Worm (Caenorhabditis elegans) whole organism, mixed stage, embryonic: Measurements from ENCODE around the gene clec-199.

Experiments
- M03D4.4 ChIP-seq: sonication (generic microtip); optimal IDR thresholded peaks from 2 replicates; lab custom pipeline; 2017; ENCODE audit warnings: mild to moderate bottlenecking, missing genetic modification characterization, missing compliant biosample characterization
- bed-3 ChIP-seq: fragments of 200-800 bp; sonication (Bioruptor generic); optimal IDR thresholded peaks from 3 replicates; lab custom pipeline; 2018; ENCODE audit warnings: mild to moderate bottlenecking, missing genetic modification characterization, moderate library complexity, missing compliant biosample characterization
- blmp-1 ChIP-seq: fragments of 150-350 bp; optimal IDR thresholded peaks from 2 replicates; lab custom pipeline; 2014; ENCODE audit warnings: missing biosample characterization, missing genetic modification characterization
- ceh-39 ChIP-seq: fragments of 150-350 bp; optimal IDR thresholded peaks from 2 replicates; lab custom pipeline; 2014; ENCODE audit warnings: missing biosample characterization, missing genetic modification characterization
- ceh-43 ChIP-seq: fragments of 200-800 bp; sonication (Bioruptor generic); optimal IDR thresholded peaks from 2 replicates; lab custom pipeline; 2018; ENCODE audit warnings: mild to moderate bottlenecking, missing genetic modification characterization, moderate library complexity, missing compliant biosample characterization
- ceh-83 ChIP-seq: fragments of 200-800 bp; sonication (Bioruptor generic); optimal IDR thresholded peaks from 2 replicates; lab custom pipeline; 2018; ENCODE audit warnings: mild to moderate bottlenecking, missing genetic modification characterization, missing compliant biosample characterization
- ces-1 ChIP-seq: fragments of 150-350 bp; optimal IDR thresholded peaks from 2 replicates; lab custom pipeline; 2014; ENCODE audit warnings: missing biosample characterization, missing genetic modification reagents, missing genetic modification characterization
- cnd-1 ChIP-seq: fragments of 200-800 bp; sonication (Bioruptor generic); optimal IDR thresholded peaks from 2 replicates; lab custom pipeline; 2018; ENCODE audit warnings: mild to moderate bottlenecking, missing genetic modification characterization, missing compliant biosample characterization
- drap-1 ChIP-seq: fragments of 200-800 bp; sonication (Bioruptor generic); optimal IDR thresholded peaks from 3 replicates; lab custom pipeline; 2018; ENCODE audit warnings: mild to moderate bottlenecking, missing genetic modification characterization, missing compliant biosample characterization
- elt-1 ChIP-seq: sonication (generic microtip); optimal IDR thresholded peaks from 2 replicates; lab custom pipeline; 2017; ENCODE audit warnings: missing genetic modification characterization, mild to moderate bottlenecking, missing compliant biosample characterization, antibody characterized with exemption, moderate library complexity, borderline replicate concordance; ENCODE audit not compliant: insufficient read depth
- elt-3 ChIP-seq: fragments of 150-350 bp; optimal IDR thresholded peaks from 2 replicates; lab custom pipeline; 2014; ENCODE audit warnings: missing biosample characterization, missing genetic modification characterization
- ham-2 ChIP-seq: fragments of 200-800 bp; sonication (Bioruptor generic); optimal IDR thresholded peaks from 2 replicates; lab custom pipeline; 2018; ENCODE audit warnings: mild to moderate bottlenecking, missing genetic modification characterization, missing compliant biosample characterization
- hlh-1 ChIP-seq: fragments of 150-350 bp; optimal IDR thresholded peaks from 2 replicates; lab custom pipeline; 2014; ENCODE audit warnings: missing biosample characterization, missing genetic modification reagents, missing genetic modification characterization
- lin-13 ChIP-seq: fragments of 150-350 bp; optimal IDR thresholded peaks from 2 replicates; lab custom pipeline; 2014; ENCODE audit warnings: missing biosample characterization, missing genetic modification characterization
- lin-32 ChIP-seq: fragments of 200-800 bp; sonication (Bioruptor generic); optimal IDR thresholded peaks from 2 replicates; lab custom pipeline; 2018; ENCODE audit warnings: mild to moderate bottlenecking, missing genetic modification characterization, missing compliant biosample characterization
- lsy-2 ChIP-seq: fragments of 150-350 bp; optimal IDR thresholded peaks from 2 replicates; lab custom pipeline; 2014; ENCODE audit warnings: missing biosample characterization, missing genetic modification characterization
- mep-1 ChIP-seq: fragments of 150-350 bp; optimal IDR thresholded peaks from 2 replicates; lab custom pipeline; 2017; ENCODE audit warnings: missing biosample characterization, missing genetic modification reagents, missing genetic modification characterization, inconsistent platforms
- mls-2 ChIP-seq: sonication (generic microtip); optimal IDR thresholded peaks from 2 replicates; lab custom pipeline; 2016; ENCODE audit warnings: mild to moderate bottlenecking, missing genetic modification characterization, moderate library complexity, missing compliant biosample characterization
- nhr-12 ChIP-seq: fragments of 150-350 bp; optimal IDR thresholded peaks from 2 replicates; lab custom pipeline; 2014; ENCODE audit warnings: missing biosample characterization, missing genetic modification characterization
- nhr-2 ChIP-seq: fragments of 150-350 bp; optimal IDR thresholded peaks from 2 replicates; lab custom pipeline; 2014; ENCODE audit warnings: missing biosample characterization, missing genetic modification characterization
- nhr-237 ChIP-seq: fragments of 150-350 bp; optimal IDR thresholded peaks from 2 replicates; lab custom pipeline; 2014; ENCODE audit warnings: missing biosample characterization, missing genetic modification characterization
- nhr-28 ChIP-seq: fragments of 150-350 bp; optimal IDR thresholded peaks from 2 replicates; lab custom pipeline; 2014; ENCODE audit warnings: missing biosample characterization, missing genetic modification characterization
- pha-4 ChIP-seq: fragments of 150-350 bp; optimal IDR thresholded peaks from 2 replicates; lab custom pipeline; 2018; ENCODE audit warnings: missing biosample characterization, missing genetic modification reagents, missing genetic modification characterization
- sem-2 ChIP-seq: fragments of 200-800 bp; sonication (Bioruptor generic); optimal IDR thresholded peaks from 2 replicates; lab custom pipeline; 2018; ENCODE audit warnings: mild to moderate bottlenecking, missing genetic modification characterization, missing compliant biosample characterization
- snpc-4 ChIP-seq: fragments of 150-350 bp; optimal IDR thresholded peaks from 2 replicates; lab custom pipeline; 2014; ENCODE audit warnings: missing biosample characterization, missing genetic modification characterization
- sptf-1 ChIP-seq: sonication (generic microtip); optimal IDR thresholded peaks from 2 replicates; lab custom pipeline; 2017; ENCODE audit warnings: mild to moderate bottlenecking, missing genetic modification characterization, moderate library complexity, missing compliant biosample characterization
- tbx-8 ChIP-seq: fragments of 200-800 bp; sonication (Bioruptor generic); optimal IDR thresholded peaks from 2 replicates; lab custom pipeline; 2018; ENCODE audit warnings: mild to moderate bottlenecking, missing genetic modification characterization, moderate library complexity, missing compliant biosample characterization
- unc-120 ChIP-seq: sonication (generic microtip); optimal IDR thresholded peaks from 2 replicates; lab custom pipeline; 2017; ENCODE audit warnings: missing genetic modification characterization, missing compliant biosample characterization; ENCODE audit not compliant: poor library complexity, severe bottlenecking
- unc-39 ChIP-seq: fragments of 150-350 bp; optimal IDR thresholded peaks from 2 replicates; lab custom pipeline; 2014; ENCODE audit warnings: missing biosample characterization, missing genetic modification characterization
- unc-62 ChIP-seq: fragments of 150-350 bp; optimal IDR thresholded peaks from 2 replicates; lab custom pipeline; 2014; ENCODE audit warnings: missing biosample characterization, missing genetic modification reagents, missing genetic modification characterization
- zip-8 ChIP-seq: fragments of 150-350 bp; optimal IDR thresholded peaks from 2 replicates; lab custom pipeline; 2014; ENCODE audit warnings: missing biosample characterization, missing genetic modification characterization
- ztf-11 ChIP-seq: fragments of 150-350 bp; optimal IDR thresholded peaks from 2 replicates; lab custom pipeline; 2014; ENCODE audit warnings: missing biosample characterization, missing genetic modification characterization

Gene clec-199

DNA sequence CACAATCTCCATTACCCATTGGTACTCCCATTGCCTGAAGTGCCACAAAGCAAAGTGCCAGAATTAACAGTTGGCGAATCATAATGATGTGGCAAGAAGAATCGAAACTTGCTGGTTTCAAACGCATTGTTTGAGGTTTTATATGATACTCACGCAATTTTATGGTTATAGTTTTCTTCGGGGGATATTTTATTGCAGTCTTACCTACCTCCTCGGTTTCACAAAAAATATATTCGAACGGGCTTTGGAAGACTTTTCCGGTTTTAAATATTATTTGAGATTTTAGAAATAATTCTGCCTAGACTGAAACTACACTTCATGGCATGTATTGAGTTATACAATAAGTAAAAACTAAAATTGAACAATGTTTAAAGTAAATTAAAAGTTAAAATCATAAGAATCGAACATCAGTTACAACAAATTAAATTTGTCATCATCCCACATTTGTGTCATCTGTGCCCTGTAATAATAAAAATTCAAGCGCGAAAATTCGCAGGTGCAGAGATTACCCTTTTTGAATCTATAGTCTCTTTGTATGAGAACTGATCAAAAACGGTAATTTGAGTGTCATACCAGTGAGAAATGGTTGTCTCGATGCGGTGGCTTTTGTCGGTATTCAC, 5.0 kb upstream of the clec-199 start, which contains the start of the genes clec-197 and clec-198:
TSS of gene clec-197 (minus strand) at position 101 of the 620 bp plus-strand sequence.
TSS of gene clec-198 (plus strand) at position 570 of the 620 bp plus-strand sequence.
- TF ChIP-seq nhr-28 (tag; lab: Kevin White, UChicago) (no peak), ham-2 (GFP tag; lab: Kevin White, UChicago) (no peak), nhr-12 (tag; lab: Kevin White, UChicago) (no peak), ceh-43 (GFP tag; lab: Kevin White, UChicago) (no peak), unc-120 (no peak)
- TF ChIP-seq, all 35 proteins: peak for 0

DNA sequence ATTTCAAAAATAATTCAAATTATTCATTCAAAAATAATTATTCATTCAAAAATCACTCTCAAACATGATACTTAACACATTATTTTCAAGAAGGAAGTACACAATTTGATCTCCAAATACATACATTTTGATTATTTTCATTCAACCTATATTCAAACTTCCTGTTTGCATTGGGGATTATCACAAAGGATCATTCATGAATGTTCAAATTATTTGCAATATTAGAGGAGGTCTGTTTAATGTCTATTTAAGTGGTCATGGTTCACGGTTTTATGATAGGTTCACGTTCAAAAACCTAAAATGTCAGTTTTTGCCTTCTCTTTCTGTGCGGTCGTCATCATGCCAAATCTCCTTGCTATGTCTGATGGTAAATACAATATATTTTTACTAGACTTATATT, 9.5 kb downstream of the clec-199 start, which contains the start of gene clec-202:
TSS of gene clec-202 (plus strand) at position 301 of the 400 bp plus-strand sequence.
- no peak for TF ChIP-seq drap-1
- TF ChIP-seq unc-120, result no peak
- no peak for TF ChIP-seq nhr-28 (tag; lab: Kevin White, UChicago)
- no peak for TF ChIP-seq bed-3 (GFP tag; lab: Kevin White, UChicago)
- no peak for TF ChIP-seq mls-2 (tag; lab: Kevin White, UChicago)
- no peak for TF ChIP-seq ceh-43 (GFP tag; lab: Kevin White, UChicago)
- no peak for TF ChIP-seq nhr-12 (tag; lab: Kevin White, UChicago)
- TF ChIP-seq M03D4.4 (tag; lab: Kevin White, UChicago), result no peak
- TF ChIP-seq sem-2, result no peak
- no peak for TF ChIP-seq hlh-1

DNA sequence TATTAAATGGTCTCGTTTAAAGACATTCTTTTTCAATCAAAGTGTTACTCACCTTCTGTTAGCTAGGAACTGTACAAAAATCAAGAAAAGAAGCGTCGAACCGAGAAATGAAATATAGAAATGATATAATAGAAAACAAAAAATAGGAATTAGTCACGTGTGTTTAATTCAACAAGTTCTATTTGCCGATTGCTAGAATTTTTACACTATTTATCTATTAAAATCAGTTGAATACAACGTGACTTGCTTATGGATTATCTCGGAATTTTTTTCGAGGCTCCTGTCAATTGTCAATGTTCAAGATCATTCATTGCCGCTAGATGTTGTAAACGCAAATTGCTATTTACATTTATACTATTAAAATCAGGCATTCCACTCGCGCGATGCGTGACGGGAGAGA, 15.6 kb downstream of the clec-199 start, which contains the start of gene zipt-17:
TSS of gene zipt-17 (minus strand) at position 101 of the 400 bp plus-strand sequence.
- TF ChIP-seq lsy-2 (tag; lab: Kevin White, UChicago), result no peak
- TF ChIP-seq elt-3, result no peak
- TF ChIP-seq pha-4 (tag; lab: Kevin White, UChicago), result no peak
- no peak for TF ChIP-seq nhr-2 (tag; lab: Kevin White, UChicago)
- TF ChIP-seq lin-32 (GFP tag; lab: Kevin White, UChicago), result no peak
- no peak for TF ChIP-seq tbx-8 (GFP tag; lab: Kevin White, UChicago)
- no peak for TF ChIP-seq nhr-12 (tag; lab: Kevin White, UChicago)
- TF ChIP-seq unc-120, result no peak
- no peak for TF ChIP-seq blmp-1 (tag; lab: Kevin White, UChicago)
- no peak for TF ChIP-seq snpc-4 (tag; lab: Kevin White, UChicago)
- TF ChIP-seq unc-39, result no peak

DNA sequence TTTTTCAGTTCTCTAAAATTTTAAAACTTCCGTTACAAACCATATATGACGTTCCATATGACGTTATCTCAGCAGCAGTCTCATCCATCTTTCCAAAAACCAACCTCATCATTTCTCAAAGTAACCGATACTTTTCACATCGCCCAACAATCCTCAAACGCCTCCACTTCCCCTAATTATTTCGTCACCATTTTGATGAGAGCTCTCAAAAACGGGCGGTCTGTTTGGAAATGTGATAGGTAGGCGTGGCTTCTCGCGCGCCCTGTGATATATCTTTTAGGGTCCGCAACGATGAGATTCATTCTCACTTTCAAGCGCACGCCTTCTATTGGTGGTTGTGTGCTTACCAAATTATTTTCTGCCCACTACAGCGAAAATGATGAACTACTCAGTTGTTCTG, 16.6 kb downstream of the clec-199 start, which contains the start of gene trh-1:
TSS of gene trh-1 (plus strand) at position 301 of the 400 bp plus-strand sequence.
- TF ChIP-seq unc-62 (GFP tag; lab: Kevin White, UChicago) (no peak), elt-3 (no peak), mep-1 (no peak), pha-4 (tag; lab: Kevin White, UChicago) (no peak), tbx-8 (GFP tag; lab: Kevin White, UChicago) (no peak), blmp-1 (tag; lab: Kevin White, UChicago) (no peak), ztf-11 (tag; lab: Kevin White, UChicago) (no peak), zip-8 (tag; lab: Kevin White, UChicago) (no peak), lin-32 (GFP tag; lab: Kevin White, UChicago) (no peak), nhr-12 (tag; lab: Kevin White, UChicago) (no peak), drap-1 (no peak), ceh-39 (tag; lab: Kevin White, UChicago) (no peak), nhr-237 (tag; lab: Kevin White, UChicago) (no peak), nhr-28 (tag; lab: Kevin White, UChicago) (no peak), bed-3 (GFP tag; lab: Kevin White, UChicago) (no peak), cnd-1 (tag; lab: Kevin White, UChicago) (no peak)

DNA sequence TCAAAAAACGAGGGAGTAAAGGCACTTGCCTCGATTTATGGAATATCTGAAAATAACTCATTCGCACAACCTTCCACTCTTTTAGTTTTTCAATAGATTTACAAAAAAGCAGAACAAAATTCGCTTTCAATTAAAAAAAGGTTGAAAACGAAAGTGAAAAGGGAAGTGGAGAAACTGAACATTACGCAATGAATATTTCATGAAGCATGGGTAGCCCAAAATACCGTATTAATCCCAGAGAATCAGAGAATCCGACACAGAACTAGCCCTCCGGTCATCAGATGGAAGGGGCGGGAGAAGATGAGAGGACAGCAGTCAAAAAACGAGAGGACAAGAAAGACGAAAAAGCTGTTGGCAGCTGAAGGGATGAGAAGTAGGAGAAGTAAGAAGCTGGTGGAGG, 19.8 kb downstream of the clec-199 start, which contains the start of gene C30H6.5:
TSS of gene C30H6.5 (plus strand) at position 301 of the 400 bp plus-strand sequence.
- TF ChIP-seq zip-8 (tag; lab: Kevin White, UChicago) (peak; percentile 7), cnd-1 (tag; lab: Kevin White, UChicago) (no peak)

DNA sequence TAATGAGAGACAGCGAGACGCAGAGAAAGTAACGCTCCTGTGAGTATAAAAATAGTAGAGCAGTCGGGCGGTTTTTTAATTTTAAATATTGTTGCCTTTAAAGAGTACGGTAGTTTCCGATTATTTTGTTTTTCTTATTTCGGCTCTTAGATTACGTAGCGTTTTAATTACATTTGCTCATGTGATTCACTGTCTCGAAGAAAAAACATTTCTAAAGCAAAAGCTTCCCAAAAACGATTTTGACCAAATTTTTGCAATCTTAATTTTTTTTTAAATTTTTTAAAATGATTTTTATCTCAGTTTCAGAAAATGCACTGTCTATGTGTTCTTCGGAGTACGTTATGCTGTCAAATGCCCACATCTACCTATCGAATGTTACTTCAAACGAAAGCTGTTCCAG, 24.4 kb downstream of the clec-199 start, which contains the start of gene haf-1:
TSS of gene haf-1 (plus strand) at position 301 of the 400 bp plus-strand sequence.
- TF ChIP-seq M03D4.4 (tag; lab: Kevin White, UChicago), result no peak
- no peak for TF ChIP-seq elt-3
- no peak for TF ChIP-seq lsy-2 (tag; lab: Kevin White, UChicago)
- no peak for TF ChIP-seq lin-32 (GFP tag; lab: Kevin White, UChicago)
- TF ChIP-seq ceh-83 (GFP tag; lab: Kevin White, UChicago), result no peak
- no peak for TF ChIP-seq ceh-43 (GFP tag; lab: Kevin White, UChicago)
- no peak for TF ChIP-seq sptf-1
- no peak for TF ChIP-seq elt-1
- no peak for TF ChIP-seq ham-2 (GFP tag; lab: Kevin White, UChicago)
- TF ChIP-seq ztf-11 (tag; lab: Kevin White, UChicago), result no peak
- no peak for TF ChIP-seq ces-1
- TF ChIP-seq hlh-1, result no peak
- TF ChIP-seq lin-13 (tag; lab: Kevin White, UChicago), result no peak
- no peak for TF ChIP-seq bed-3 (GFP tag; lab: Kevin White, UChicago)
- no peak for TF ChIP-seq nhr-2 (tag; lab: Kevin White, UChicago)
